Worm (Caenorhabditis elegans) whole organism, L4 larva: ENCODE data around the gene T21E8.6.

Experiments used
- ZK546.5 ChIP-seq, 2 experiments: sonication (generic microtip); optimal IDR thresholded peaks; 2 replicates each; lab custom pipeline; 2017; ENCODE audit warnings: missing biosample characterization in 2 of 2, missing genetic modification characterization in 2 of 2
- aha-1 ChIP-seq: fragments of 150-350 bp; peaks from one replicate; lab custom pipeline; 2014; ENCODE audit warnings: missing biosample characterization, missing genetic modification characterization
- ama-1 ChIP-seq: fragments of 150-350 bp; optimal IDR thresholded peaks from 2 replicates; lab custom pipeline; 2014; ENCODE audit warnings: inconsistent platforms, mixed read lengths
- daf-16 ChIP-seq, 3 experiments: sonication (generic microtip); optimal IDR thresholded peaks; 2 replicates each; lab custom pipeline; 2016 to 2017; ENCODE audit warnings: missing genetic modification characterization in 3 of 3, missing genetic modification reagents in 3 of 3, mild to moderate bottlenecking in 2 of 3, missing compliant biosample characterization in 2 of 3, missing biosample characterization in 1 of 3, moderate library complexity in 1 of 3
- fkh-10 ChIP-seq: fragments of 150-350 bp; optimal IDR thresholded peaks from 2 replicates; lab custom pipeline; 2014; ENCODE audit warnings: missing biosample characterization, missing genetic modification reagents, missing genetic modification characterization
- nhr-111 ChIP-seq: fragments of 200-800 bp; sonication (Bioruptor generic); optimal IDR thresholded peaks from 2 replicates; lab custom pipeline; 2018; ENCODE audit warnings: mild to moderate bottlenecking, missing genetic modification characterization, missing compliant biosample characterization
- snpc-1.2 ChIP-seq: fragments of 200-800 bp; sonication (Bioruptor generic); IDR thresholded peaks from 2 replicates; pipeline ENCODE4 v1.3.6; 2022; ENCODE audit warnings: missing genetic modification reagents, missing genetic modification characterization, missing compliant biosample characterization
- tra-1 ChIP-seq: fragments of 200-800 bp; sonication (Bioruptor generic); IDR thresholded peaks from 2 replicates; pipeline ENCODE4 v1.3.6; 2022; ENCODE audit warnings: missing genetic modification reagents, missing genetic modification characterization, missing compliant biosample characterization
- unc-39 ChIP-seq: sonication (generic microtip); optimal IDR thresholded peaks from 2 replicates; lab custom pipeline; 2017; ENCODE audit warnings: missing biosample characterization, missing genetic modification characterization
- unc-62 ChIP-seq, 3 experiments: fragments of 150-350 bp in 1 of 3; sonication (generic microtip); optimal IDR thresholded peaks in 2 of 3; peaks in 1 of 3; 1 replicate in 1 of 3; 2 replicates in 2 of 3; lab custom pipeline; 2014 to 2017; ENCODE audit warnings: missing biosample characterization in 3 of 3, missing genetic modification characterization in 3 of 3, missing genetic modification reagents in 3 of 3, missing genotype in 1 of 3
- zip-2 ChIP-seq: fragments of 150-350 bp; optimal IDR thresholded peaks from 2 replicates; lab custom pipeline; 2014; ENCODE audit warnings: missing biosample characterization, missing genetic modification characterization
- ztf-7 ChIP-seq: fragments of 150-350 bp; optimal IDR thresholded peaks from 2 replicates; lab custom pipeline; 2014; ENCODE audit warnings: missing biosample characterization, missing genetic modification characterization

DNA sequence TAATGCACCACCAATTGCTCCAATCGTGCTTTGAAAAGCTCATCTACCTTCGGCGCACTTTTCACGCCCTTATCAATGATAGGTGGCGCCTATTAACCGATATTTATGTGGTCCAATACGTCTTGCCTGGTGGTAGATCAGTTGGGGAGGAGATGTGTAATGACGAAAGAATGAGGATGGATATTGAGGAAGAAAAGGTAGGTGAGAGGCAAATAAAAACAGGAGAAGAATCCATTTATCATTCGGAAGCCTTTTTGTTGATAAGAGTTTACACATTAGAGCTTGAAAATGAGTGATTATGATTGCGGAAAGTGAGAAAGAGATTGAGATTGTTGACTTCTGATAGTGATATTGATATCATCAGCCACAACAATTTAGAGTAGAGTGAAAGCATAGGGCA lies 25.3 kb downstream of the T21E8.6 start:
- TF ChIP-seq tra-1 (GFP tag; lab: Robert Waterston, UW) (no peak), daf-16 (GFP tag; optimal IDR thresholded peaks at IDR 0.05; lab: Kevin White, UChicago) (peak in 1 of 2 experiments; percentile 64), daf-16 (tag; optimal IDR thresholded peaks at IDR 0.05; lab: Kevin White, UChicago) (no peak), ztf-7 (tag; lab: Kevin White, UChicago) (no peak), snpc-1.2 (GFP tag; lab: Robert Waterston, UW) (no peak), aha-1 (no peak), fkh-10 (GFP tag; lab: Kevin White, UChicago) (no peak), zip-2 (tag; lab: Kevin White, UChicago) (no peak), ZK546.5 (tag; optimal IDR thresholded peaks at IDR 0.05; lab: Kevin White, UChicago) (no peak), unc-62 (GFP tag; optimal IDR thresholded peaks at IDR 0.05 in 1 of 2; lab: Kevin White, UChicago) (no peak), unc-62 (tag; optimal IDR thresholded peaks at IDR 0.05; lab: Kevin White, UChicago) (no peak), nhr-111 (GFP tag; lab: Kevin White, UChicago) (no peak), unc-39 (tag; lab: Kevin White, UChicago) (no peak), ama-1 (lab: Kevin White, UChicago) (no peak)
